Worm (Caenorhabditis elegans) whole organism, young adult: ENCODE measurements around the gene irld-18.
"Not testable (repeated sequence)": the region's sequence is repeated elsewhere in the genome, so short reads cannot be mapped to it uniquely, and the experiment has no call there.

Experiments
- B0261.1 ChIP-seq: sonication (generic microtip); optimal IDR thresholded peaks from 2 replicates; lab custom pipeline; 2016; ENCODE audit warnings: mild to moderate bottlenecking, missing genetic modification characterization, moderate library complexity, missing compliant biosample characterization
- C17E4.6 ChIP-seq: fragments of 200-800 bp; sonication (Bioruptor generic); IDR thresholded peaks from 2 replicates; pipeline ENCODE4 v1.3.6; 2022; ENCODE audit warnings: missing genetic modification reagents, missing genetic modification characterization, missing compliant biosample characterization
- F10E7.11 ChIP-seq: sonication (generic microtip); optimal IDR thresholded peaks from 2 replicates; lab custom pipeline; 2017; ENCODE audit warnings: mild to moderate bottlenecking, missing genetic modification characterization, moderate library complexity, missing compliant biosample characterization
- F22D6.2 ChIP-seq: sonication (generic microtip); optimal IDR thresholded peaks from 2 replicates; lab custom pipeline; 2016; ENCODE audit warnings: mild to moderate bottlenecking, missing genetic modification characterization, missing compliant biosample characterization
- F33H1.4 ChIP-seq: fragments of 200-800 bp; sonication (Bioruptor generic); IDR thresholded peaks from 2 replicates; pipeline ENCODE4 v1.3.6; 2022; ENCODE audit warnings: missing genetic modification reagents, missing genetic modification characterization, missing compliant biosample characterization
- F55B11.4 ChIP-seq: sonication (generic microtip); optimal IDR thresholded peaks from 2 replicates; lab custom pipeline; 2016; ENCODE audit warnings: missing compliant biosample characterization, missing genetic modification characterization, borderline replicate concordance; ENCODE audit not compliant: insufficient read depth
- F57A8.1 ChIP-seq: fragments of 200-800 bp; sonication (Bioruptor generic); optimal IDR thresholded peaks from 2 replicates; lab custom pipeline; 2018; ENCODE audit warnings: mild to moderate bottlenecking, missing genetic modification characterization, moderate library complexity, missing compliant biosample characterization
- Y53G8AR.9 ChIP-seq: fragments of 200-800 bp; sonication (Bioruptor generic); conservative IDR thresholded peaks from 2 replicates; pipeline ENCODE4 v1.3.6; 2022; ENCODE audit warnings: missing genetic modification reagents, missing genetic modification characterization, missing compliant biosample characterization
- ama-1 ChIP-seq, 3 experiments: fragments of 150-350 bp in 1 of 3; sonication (generic microtip) in 2 of 3; optimal IDR thresholded peaks; 2 replicates each; lab custom pipeline; 2014 to 2018; ENCODE audit warnings: missing biosample characterization in 2 of 3, missing genetic modification characterization in 2 of 3, missing genetic modification reagents in 2 of 3
- attf-3 ChIP-seq: fragments of 200-800 bp; sonication (Bioruptor generic); conservative IDR thresholded peaks from 2 replicates; pipeline ENCODE4 v1.3.6; 2022; ENCODE audit warnings: missing genetic modification reagents, missing genetic modification characterization, missing compliant biosample characterization
- bed-2 ChIP-seq: fragments of 200-800 bp; sonication (Bioruptor generic); IDR thresholded peaks from 2 replicates; pipeline ENCODE4 v1.3.6; 2022; ENCODE audit warnings: missing genetic modification reagents, missing genetic modification characterization, missing compliant biosample characterization
- cebp-1 ChIP-seq, 2 experiments: fragments of 200-800 bp in 1 of 2; sonication (Bioruptor generic) in 1 of 2; sonication (generic microtip) in 1 of 2; IDR thresholded peaks in 1 of 2; optimal IDR thresholded peaks in 1 of 2; 2 replicates each; pipeline versions ENCODE4 v1.3.6 to Lab custom; 2017 to 2022; ENCODE audit warnings: missing compliant biosample characterization in 2 of 2, missing genetic modification characterization in 2 of 2, mild to moderate bottlenecking in 1 of 2, missing genetic modification reagents in 1 of 2, moderate library complexity in 1 of 2
- ceh-79 ChIP-seq: sonication (generic microtip); optimal IDR thresholded peaks from 2 replicates; lab custom pipeline; 2017; ENCODE audit warnings: mild to moderate bottlenecking, missing genetic modification characterization, missing compliant biosample characterization
- dox-1 ChIP-seq: fragments of 200-800 bp; sonication (Bioruptor generic); IDR thresholded peaks from 2 replicates; pipeline ENCODE4 v1.3.6; 2022; ENCODE audit warnings: missing genetic modification reagents, missing genetic modification characterization, missing compliant biosample characterization
- fkh-3 ChIP-seq: sonication (generic microtip); optimal IDR thresholded peaks from 2 replicates; lab custom pipeline; 2016; ENCODE audit warnings: mild to moderate bottlenecking, missing genetic modification characterization, missing compliant biosample characterization
- gei-17 ChIP-seq: fragments of 200-800 bp; sonication (Bioruptor generic); optimal IDR thresholded peaks from 2 replicates; lab custom pipeline; 2018; ENCODE audit warnings: mild to moderate bottlenecking, missing genetic modification characterization, missing compliant biosample characterization
- hlh-12 ChIP-seq: sonication (generic microtip); optimal IDR thresholded peaks from 2 replicates; lab custom pipeline; 2016; ENCODE audit warnings: missing genetic modification characterization, missing compliant biosample characterization
- hlh-26 ChIP-seq: fragments of 200-800 bp; sonication (Bioruptor generic); conservative IDR thresholded peaks from 2 replicates; pipeline ENCODE4 v1.3.6; 2022; ENCODE audit warnings: missing genetic modification reagents, missing genetic modification characterization, missing compliant biosample characterization
- lin-26 ChIP-seq: fragments of 200-800 bp; sonication (Bioruptor generic); IDR thresholded peaks from 2 replicates; pipeline ENCODE4 v1.3.6; 2022; ENCODE audit warnings: missing genetic modification reagents, missing genetic modification characterization, missing compliant biosample characterization
- lin-35 ChIP-seq, 3 experiments: fragments of 150-350 bp in 2 of 3; sonication (generic microtip) in 1 of 3; optimal IDR thresholded peaks; 2 replicates each; lab custom pipeline; 2014 to 2018; ENCODE audit warnings: missing biosample characterization in 3 of 3, missing genetic modification characterization in 3 of 3, missing genetic modification reagents in 3 of 3
- madf-3 ChIP-seq: fragments of 200-800 bp; sonication (Bioruptor generic); IDR thresholded peaks from 2 replicates; pipeline ENCODE4 v1.3.6; 2022; ENCODE audit warnings: missing genetic modification reagents, missing genetic modification characterization, missing compliant biosample characterization
- mcd-1 ChIP-seq: fragments of 200-800 bp; sonication (Bioruptor generic); IDR thresholded peaks from 2 replicates; pipeline ENCODE4 v1.3.6; 2022; ENCODE audit warnings: missing genetic modification reagents, missing genetic modification characterization, missing compliant biosample characterization
- mel-28 ChIP-seq: sonication (generic microtip); optimal IDR thresholded peaks from 2 replicates; lab custom pipeline; 2016; ENCODE audit warnings: borderline replicate concordance, mild to moderate bottlenecking, missing genetic modification characterization, missing compliant biosample characterization
- nhr-179 ChIP-seq: sonication (generic microtip); optimal IDR thresholded peaks from 2 replicates; lab custom pipeline; 2016; ENCODE audit warnings: mild to moderate bottlenecking, missing genetic modification characterization, missing compliant biosample characterization
- nhr-27 ChIP-seq: fragments of 200-800 bp; sonication (Bioruptor generic); optimal IDR thresholded peaks from 2 replicates; lab custom pipeline; 2018; ENCODE audit warnings: mild to moderate bottlenecking, missing genetic modification characterization, moderate library complexity, missing compliant biosample characterization
- pha-4 ChIP-seq: fragments of 150-350 bp; sonication (generic microtip); optimal IDR thresholded peaks from 2 replicates; lab custom pipeline; 2014; ENCODE audit warnings: missing biosample characterization, missing genetic modification reagents, missing genetic modification characterization
- sea-2 ChIP-seq: fragments of 200-800 bp; sonication (Bioruptor generic); IDR thresholded peaks from 2 replicates; pipeline ENCODE4 v1.3.6; 2022; ENCODE audit warnings: missing genetic modification characterization, missing compliant biosample characterization
- sptf-2 ChIP-seq: fragments of 200-800 bp; sonication (Bioruptor generic); optimal IDR thresholded peaks from 2 replicates; lab custom pipeline; 2018; ENCODE audit warnings: mild to moderate bottlenecking, missing genetic modification characterization, missing compliant biosample characterization
- tbx-9 ChIP-seq: sonication (generic microtip); optimal IDR thresholded peaks from 2 replicates; lab custom pipeline; 2016; ENCODE audit warnings: borderline replicate concordance, missing genetic modification characterization, inconsistent platforms, missing compliant biosample characterization
- tlf-1 ChIP-seq: fragments of 200-800 bp; sonication (Bioruptor generic); optimal IDR thresholded peaks from 2 replicates; lab custom pipeline; 2018; ENCODE audit warnings: mild to moderate bottlenecking, missing genetic modification characterization, missing compliant biosample characterization
- ztf-18 ChIP-seq: sonication (generic microtip); optimal IDR thresholded peaks from 2 replicates; lab custom pipeline; 2016; ENCODE audit warnings: missing genotype, mild to moderate bottlenecking, missing genetic modification characterization, missing compliant biosample characterization
- ztf-25 ChIP-seq: fragments of 200-800 bp; sonication (Bioruptor generic); IDR thresholded peaks from 2 replicates; pipeline ENCODE4 v1.3.6; 2022; ENCODE audit warnings: missing genetic modification reagents, missing genetic modification characterization, missing compliant biosample characterization
- ztf-26 ChIP-seq: sonication (generic microtip); optimal IDR thresholded peaks from 2 replicates; lab custom pipeline; 2017; ENCODE audit warnings: missing genetic modification characterization, missing compliant biosample characterization

The irld-18 gene

DNA sequence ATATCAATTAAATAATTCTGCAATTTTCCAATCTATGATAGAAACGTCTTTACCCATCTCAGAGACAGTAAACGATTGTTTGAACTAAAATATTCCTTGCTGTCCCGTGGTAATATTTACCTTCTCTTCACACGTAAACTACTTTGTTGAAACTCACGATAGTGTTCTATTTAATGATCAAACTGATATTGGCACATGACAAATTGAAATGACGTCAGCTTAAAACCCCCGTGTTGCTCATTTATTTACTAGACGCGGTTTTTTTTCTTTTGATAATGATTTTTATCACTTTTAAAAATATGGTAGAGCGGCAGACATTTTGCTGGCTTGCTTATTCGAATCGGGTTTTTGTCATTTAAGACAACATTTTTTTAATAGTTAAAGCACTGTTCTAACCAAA lies 19.2 kb downstream of the irld-18 start:
- TF ChIP-seq madf-3 (GFP tag; lab: Robert Waterston, UW) (no peak), pha-4 (tag; lab: Kevin White, UChicago) (peak; percentile 20)

DNA sequence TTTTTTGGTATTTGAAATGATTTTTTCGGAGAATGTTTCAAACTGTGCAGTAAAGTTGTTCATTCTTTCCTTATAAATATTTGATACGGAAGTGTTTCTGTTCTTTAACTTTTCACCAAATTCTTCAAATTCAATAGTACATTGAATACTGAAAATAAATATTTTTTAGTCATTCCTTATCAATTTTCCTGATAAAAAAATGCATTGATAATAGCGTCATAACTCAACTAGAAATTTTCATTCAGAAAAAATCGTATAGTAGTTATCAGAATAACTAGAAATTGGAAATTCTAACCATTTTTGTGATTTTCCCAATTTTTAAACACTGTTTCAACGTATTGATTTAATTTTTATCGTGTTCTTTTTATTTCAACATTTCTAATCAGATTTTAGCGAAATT lies 21.6 kb downstream of the irld-18 start:
- TF ChIP-seq ztf-18 (no peak), dox-1 (GFP tag; lab: Robert Waterston, UW) (no peak), nhr-179 (tag; lab: Kevin White, UChicago) (no peak), mcd-1 (GFP tag; lab: Robert Waterston, UW) (no peak), tbx-9 (tag; lab: Kevin White, UChicago) (no peak), bed-2 (GFP tag; lab: Robert Waterston, UW) (no peak), F55B11.4 (tag; lab: Kevin White, UChicago) (no peak), B0261.1 (tag; lab: Kevin White, UChicago) (no peak), Y53G8AR.9 (GFP tag; lab: Robert Waterston, UW) (no peak), gei-17 (GFP tag; lab: Kevin White, UChicago) (no peak), cebp-1 (GFP tag; IDR thresholded peaks at IDR 0.05; lab: Robert Waterston, UW) (no peak), cebp-1 (tag; optimal IDR thresholded peaks at IDR 0.05; lab: Kevin White, UChicago) (no peak), fkh-3 (tag; lab: Kevin White, UChicago) (no peak), tlf-1 (GFP tag; lab: Kevin White, UChicago) (no peak), lin-26 (GFP tag; lab: Robert Waterston, UW) (no peak), sea-2 (GFP tag; lab: Robert Waterston, UW) (no peak)

DNA sequence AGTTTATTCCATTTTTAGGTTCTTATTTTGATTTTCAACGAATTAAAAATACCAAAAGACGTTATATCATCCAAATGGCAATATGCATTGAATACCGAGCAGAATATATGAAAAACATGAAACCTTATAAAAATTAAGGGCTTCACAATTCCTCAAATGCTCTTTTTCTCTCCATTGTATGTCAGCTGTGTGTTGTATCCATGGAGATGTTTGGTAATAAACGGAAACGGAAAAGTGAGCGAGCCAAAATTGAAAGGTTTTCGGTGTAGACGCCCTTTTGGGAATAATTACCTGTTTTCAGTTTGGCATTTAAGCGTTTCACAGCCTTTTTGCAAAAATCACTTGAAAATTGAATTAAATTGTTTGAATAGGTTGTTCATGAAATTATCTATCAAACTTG lies 23.2 kb downstream of the irld-18 start:
- no peak for TF ChIP-seq ztf-26 (tag; lab: Kevin White, UChicago)
- no peak for TF ChIP-seq F22D6.2 (tag; lab: Kevin White, UChicago)
- no peak for TF ChIP-seq nhr-27
- TF ChIP-seq C17E4.6 (GFP tag; lab: Robert Waterston, UW): no peak
- TF ChIP-seq mel-28: no peak
- TF ChIP-seq sea-2 (GFP tag; lab: Robert Waterston, UW): no peak
- TF ChIP-seq hlh-26 (GFP tag; lab: Robert Waterston, UW): no peak
- no peak for TF ChIP-seq lin-35 (GFP tag; optimal IDR thresholded peaks at IDR 0.05; lab: Kevin White, UChicago)
- TF ChIP-seq F57A8.1 (GFP tag; lab: Kevin White, UChicago): no peak

DNA sequence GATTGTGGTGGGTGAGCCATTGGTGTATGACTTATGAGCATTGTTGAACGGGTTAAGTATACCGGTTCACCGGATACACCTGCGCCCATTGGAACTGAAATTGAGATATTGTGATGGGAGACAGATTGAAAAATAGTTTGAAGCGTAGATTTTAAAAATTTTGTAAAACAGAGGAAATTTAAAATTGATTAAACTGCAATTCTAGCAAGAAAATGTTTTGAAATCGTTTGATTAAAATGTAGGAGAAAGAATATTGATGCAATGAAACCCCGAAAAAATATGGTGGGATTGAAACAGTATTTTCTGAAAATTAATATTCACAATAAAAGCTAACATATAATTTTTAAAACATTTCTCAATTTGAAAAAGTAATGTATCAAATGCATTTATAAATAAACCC lies 26.1 kb downstream of the irld-18 start, which contains the start of gene Y57G11B.6:
TSS of gene Y57G11B.6 (minus strand) at position 101 of the 400 bp plus-strand sequence.
- TF ChIP-seq nhr-27 (no peak), attf-3 (no peak), F10E7.11 (tag; lab: Kevin White, UChicago) (no peak), ceh-79 (tag; lab: Kevin White, UChicago) (no peak), ztf-25 (GFP tag; lab: Robert Waterston, UW) (no peak), sptf-2 (GFP tag; lab: Kevin White, UChicago) (no peak)

DNA sequence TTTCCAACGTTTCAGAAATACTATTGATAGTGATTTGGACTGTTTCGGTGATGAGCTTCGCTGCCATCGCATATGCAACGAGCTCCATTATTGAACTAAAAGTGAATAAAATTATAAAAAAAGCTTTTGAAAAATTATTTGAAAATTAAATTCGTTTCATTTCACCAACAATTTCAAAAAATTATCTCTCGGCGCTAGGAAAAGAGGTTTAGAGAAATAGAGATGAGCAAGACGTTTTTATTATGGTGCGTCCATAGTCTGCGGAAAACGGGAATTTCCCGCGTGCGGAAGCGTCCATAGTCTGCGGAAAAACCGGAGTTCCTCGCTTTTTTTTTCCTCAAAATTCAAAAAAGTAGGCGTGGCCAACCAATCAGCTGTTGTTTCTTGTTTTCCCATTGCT lies 29.0 kb downstream of the irld-18 start, which contains the start of gene pals-30:
TSS of gene pals-30 (minus strand) at position 101 of the 400 bp plus-strand sequence.
- not testable (repeated sequence) for TF ChIP-seq ama-1 (optimal IDR thresholded peaks at IDR 0.05; lab: Kevin White, UChicago); ama-1 (GFP tag; optimal IDR thresholded peaks at IDR 0.05; lab: Kevin White, UChicago); hlh-12 (tag; lab: Kevin White, UChicago); F33H1.4 (GFP tag; lab: Robert Waterston, UW)
- TF ChIP-seq, all 124 proteins: peak for 0; not testable (repeated sequence) for 124
